Fruit fly (Drosophila melanogaster) Kc167 (cell line): ENCODE data around the gene sau.

ENCODE experiments used
- Myc ChIP-seq: fragments of >200 bp; optimal IDR thresholded peaks from 2 replicates; lab custom pipeline; 2017; ENCODE audit warnings: missing external identifiers
- Sin3A ChIP-seq: fragments of >200 bp; optimal IDR thresholded peaks from 2 replicates; lab custom pipeline; 2018; ENCODE audit warnings: missing external identifiers
- h ChIP-seq: fragments of >200 bp; optimal IDR thresholded peaks from 3 replicates; lab custom pipeline; 2018; ENCODE audit warnings: missing external identifiers
- insv ChIP-seq: fragments of >200 bp; optimal IDR thresholded peaks from 3 replicates; lab custom pipeline; 2018; ENCODE audit warnings: missing external identifiers
- psq ChIP-seq: fragments of >200 bp; optimal IDR thresholded peaks from 2 replicates; lab custom pipeline; 2017; ENCODE audit warnings: missing external identifiers
- ttk ChIP-seq: sonication (Bioruptor generic); optimal IDR thresholded peaks from 2 replicates; lab custom pipeline; 2017; ENCODE audit warnings: missing external identifiers

Gene sau

DNA sequence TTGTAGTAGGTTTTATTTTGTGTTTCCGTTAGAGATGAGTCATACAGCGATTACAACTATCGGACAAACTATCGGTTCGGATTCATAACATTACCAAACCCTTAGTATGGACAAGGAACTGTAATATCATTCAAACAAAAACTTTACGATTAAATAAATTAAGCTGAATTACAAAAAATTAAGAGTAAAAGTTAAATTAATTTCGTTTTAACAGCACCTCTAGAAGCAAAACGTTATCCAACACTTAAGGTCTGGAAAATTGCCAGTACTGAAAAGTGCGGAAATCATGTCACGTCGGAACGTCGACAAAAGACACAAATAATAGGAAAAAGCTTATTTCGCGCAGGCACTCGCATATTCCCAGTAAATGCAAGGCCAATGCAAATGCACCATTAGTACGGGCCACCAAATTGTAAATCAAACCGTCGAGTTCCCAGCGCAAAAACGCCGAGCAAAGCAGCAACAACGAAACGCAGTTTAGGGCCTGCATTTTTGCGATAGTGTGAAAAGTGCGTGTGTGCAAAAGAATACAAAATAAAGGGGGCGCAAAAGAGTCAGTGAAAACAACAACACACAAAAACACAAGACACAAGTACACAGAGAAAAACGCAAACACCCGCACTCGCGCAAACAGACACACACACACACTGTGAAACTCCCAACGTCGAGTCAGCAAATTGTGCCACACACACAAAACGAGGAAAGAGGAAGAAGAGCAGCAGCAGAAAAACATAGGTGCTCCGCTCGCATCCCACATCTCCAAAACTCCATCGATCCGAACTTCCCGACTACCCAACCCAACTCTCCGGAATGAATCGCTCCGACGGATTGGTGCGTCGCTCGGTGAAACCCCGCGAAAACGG is at the start of gene sau, which contains the start of gene CG15387:
sau (plus strand) TSS at position 84 of the 863 bp plus-strand sequence.
CG15387 (minus strand) TSS at position 36 of the 863 bp plus-strand sequence.
- TF ChIP-seq insv (no peak), psq (no peak), ttk (no peak), Sin3A (no peak), h (lab: Kevin White, UChicago) (no peak), Myc (lab: Kevin White, UChicago) (no peak)

DNA sequence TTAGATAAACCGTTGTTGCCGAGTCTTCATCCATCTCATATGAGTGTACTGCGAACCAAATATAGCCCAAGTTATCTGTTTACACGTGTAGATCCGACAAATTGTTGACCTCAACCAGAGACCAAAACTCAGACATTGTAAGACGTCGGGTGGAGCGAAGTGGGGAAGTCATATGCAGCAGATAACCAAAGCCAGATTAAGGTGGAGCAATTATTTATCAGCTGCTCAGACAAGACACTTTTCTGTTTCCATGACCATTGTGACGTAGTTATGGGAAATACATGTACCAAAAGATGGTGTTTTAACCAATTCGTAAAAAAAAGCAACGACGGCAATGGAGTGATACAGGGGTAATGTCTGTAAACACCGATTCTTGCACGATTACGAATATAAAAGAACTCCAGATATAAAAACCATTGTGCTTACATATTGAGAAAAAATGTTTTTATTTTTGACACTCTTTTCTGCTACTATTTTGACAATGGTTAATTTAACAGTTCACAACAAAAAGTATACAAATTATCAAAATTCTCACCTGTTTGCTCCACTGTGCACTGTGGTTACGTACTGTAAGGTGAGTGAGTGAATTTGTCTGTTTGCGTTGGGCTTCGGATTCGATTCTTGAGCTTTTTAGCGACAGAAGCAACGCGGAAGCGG is 48.7 kb upstream of the sau start:
- no peak for TF ChIP-seq h (lab: Kevin White, UChicago)

- TF ChIP-seq insv (no peak), psq (no peak), h (lab: Kevin White, UChicago) (no peak), Myc (lab: Kevin White, UChicago) (no peak), Sin3A (no peak), ttk (no peak)
Measured at dm6 chr2L:2177969-2178809, 48.0 kb upstream of the sau start, which contains the start of gene aop. Gene aop (minus strand): TSS chr2L:2178754.

dm6 chr2L:2178810-2179143 is 47.4 kb upstream of the sau start:
- TF ChIP-seq insv: no peak
- TF ChIP-seq ttk: no peak
- no peak for TF ChIP-seq h (lab: Kevin White, UChicago)
- TF ChIP-seq Myc (lab: Kevin White, UChicago): no peak
- TF ChIP-seq Sin3A: no peak
- TF ChIP-seq psq: no peak

DNA sequence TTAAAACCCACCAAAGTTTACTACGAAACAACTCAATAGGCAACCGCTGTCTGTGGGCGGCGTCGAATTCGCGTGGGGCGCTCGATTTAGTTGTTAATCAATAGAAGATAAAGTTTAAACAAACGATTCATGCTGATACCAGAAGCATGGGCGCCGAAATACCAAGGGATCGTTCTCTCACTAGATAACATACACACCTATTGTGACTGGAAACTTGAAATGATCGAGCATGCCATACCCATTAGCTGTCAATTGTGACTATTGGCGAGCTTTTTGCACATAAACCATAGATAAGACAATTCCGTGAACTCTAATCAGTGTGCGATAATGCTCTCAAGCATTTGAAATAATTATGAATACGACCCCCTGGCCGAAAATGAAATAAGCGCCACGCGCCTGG is 46.8 kb upstream of the sau start:
- no peak for TF ChIP-seq insv

DNA sequence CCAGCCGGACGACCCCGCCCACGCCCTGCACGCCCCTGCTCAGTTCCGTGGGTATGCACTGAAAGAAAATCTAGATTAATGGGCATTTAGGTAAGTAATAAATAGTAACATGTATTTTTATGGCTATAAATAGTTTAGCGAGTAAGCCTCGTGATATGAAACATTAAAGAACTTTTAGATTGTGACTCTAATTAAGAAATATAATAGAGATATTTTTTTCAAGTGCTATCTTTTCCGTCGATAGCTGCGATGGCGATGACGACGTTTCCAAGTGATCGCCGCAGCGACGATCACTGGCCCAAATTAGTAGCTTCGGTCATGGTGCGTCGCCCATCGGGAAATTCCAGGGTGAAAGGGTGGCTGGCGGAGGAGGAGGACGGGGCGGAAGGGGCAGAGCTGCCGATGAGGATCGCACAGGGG is 46.0 kb upstream of the sau start:
- TF ChIP-seq insv: no peak
- no peak for TF ChIP-seq ttk
- no peak for TF ChIP-seq Sin3A
- TF ChIP-seq h (lab: Kevin White, UChicago): no peak
- TF ChIP-seq psq: no peak
- TF ChIP-seq Myc (lab: Kevin White, UChicago): no peak

dm6 chr2L:2180665-2181064 is 45.5 kb upstream of the sau start:
- TF ChIP-seq h (lab: Kevin White, UChicago) (no peak), Myc (lab: Kevin White, UChicago) (no peak), ttk (no peak), psq (no peak), Sin3A (no peak), insv (no peak)

DNA sequence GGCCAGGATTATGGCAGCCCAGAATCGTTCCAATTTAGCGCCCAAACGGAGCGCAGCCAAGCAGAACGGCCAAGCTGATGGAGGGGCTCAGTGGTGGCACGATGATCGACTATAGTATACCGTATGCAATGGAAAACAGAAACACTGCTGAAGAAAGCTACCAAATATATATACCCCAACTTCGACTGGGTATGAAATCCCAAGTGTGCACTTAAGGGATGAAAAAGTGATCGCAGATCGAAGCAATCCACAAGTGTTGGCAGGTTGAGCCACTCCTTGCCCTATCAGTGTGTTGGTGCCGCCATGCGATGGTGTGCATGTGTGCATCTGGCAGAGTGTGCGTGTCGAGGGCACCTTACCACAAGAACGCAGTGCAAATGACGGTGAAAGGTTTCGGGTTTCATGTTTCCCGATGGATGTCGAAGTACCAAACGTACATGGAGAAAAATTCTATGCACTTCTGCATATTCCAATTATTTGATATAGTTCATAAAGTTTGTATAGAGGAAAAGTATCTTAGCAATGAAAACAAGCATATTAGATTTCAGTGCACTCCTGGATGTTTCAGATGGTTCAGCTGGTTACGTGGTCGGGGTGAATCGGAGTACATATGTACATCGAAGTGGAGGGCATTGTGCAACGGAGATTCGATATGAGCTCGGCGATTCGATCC is 44.0 kb upstream of the sau start:
- TF ChIP-seq psq (no peak), insv (no peak), Sin3A (no peak), h (lab: Kevin White, UChicago) (no peak), Myc (lab: Kevin White, UChicago) (no peak)

- no peak for TF ChIP-seq ttk
- no peak for TF ChIP-seq Myc (lab: Kevin White, UChicago)
- no peak for TF ChIP-seq insv
- TF ChIP-seq h (lab: Kevin White, UChicago): no peak
Measured at dm6 chr2L:2182735-2183340, 43.3 kb upstream of the sau start.

dm6 chr2L:2184129-2184528 is 42.0 kb upstream of the sau start:
- TF ChIP-seq Myc (lab: Kevin White, UChicago) (no peak), psq (no peak), insv (no peak), Sin3A (no peak), h (lab: Kevin White, UChicago) (no peak), ttk (no peak)

- no peak for TF ChIP-seq Myc (lab: Kevin White, UChicago)
- no peak for TF ChIP-seq insv
- TF ChIP-seq ttk: no peak
- TF ChIP-seq Sin3A: no peak
- no peak for TF ChIP-seq psq
- TF ChIP-seq h (lab: Kevin White, UChicago): no peak
Measured at dm6 chr2L:2184659-2185058, 41.5 kb upstream of the sau start.

DNA sequence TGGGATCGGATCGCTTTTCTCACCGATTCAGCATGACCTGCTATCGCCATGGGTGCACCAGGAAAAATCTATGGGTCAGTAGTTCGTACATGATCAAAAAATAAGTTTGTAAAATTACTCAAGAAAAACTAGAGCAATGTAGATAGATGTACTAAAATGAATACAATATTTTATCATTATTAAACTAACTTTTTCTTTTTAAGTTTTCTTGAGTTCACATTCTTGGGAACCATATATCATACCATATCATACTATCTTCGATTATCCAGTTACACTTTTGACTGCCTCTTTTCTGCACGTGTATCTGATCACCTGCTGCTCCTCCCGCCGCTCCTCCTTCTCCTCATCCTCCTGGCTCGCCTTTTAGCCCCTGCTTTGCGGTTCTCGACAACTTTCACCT is 40.8 kb upstream of the sau start:
- TF ChIP-seq insv: no peak
- no peak for TF ChIP-seq h (lab: Kevin White, UChicago)
- TF ChIP-seq Sin3A: no peak
- TF ChIP-seq ttk: no peak
- TF ChIP-seq psq: no peak
- TF ChIP-seq Myc (lab: Kevin White, UChicago): no peak
